Fruit fly (Drosophila melanogaster): ENCODE measurements around the gene Rpt5.
A peak's percentile ranks its signal among the peaks of the same experiment; 100 is the strongest.

The Rpt5 gene

DNA sequence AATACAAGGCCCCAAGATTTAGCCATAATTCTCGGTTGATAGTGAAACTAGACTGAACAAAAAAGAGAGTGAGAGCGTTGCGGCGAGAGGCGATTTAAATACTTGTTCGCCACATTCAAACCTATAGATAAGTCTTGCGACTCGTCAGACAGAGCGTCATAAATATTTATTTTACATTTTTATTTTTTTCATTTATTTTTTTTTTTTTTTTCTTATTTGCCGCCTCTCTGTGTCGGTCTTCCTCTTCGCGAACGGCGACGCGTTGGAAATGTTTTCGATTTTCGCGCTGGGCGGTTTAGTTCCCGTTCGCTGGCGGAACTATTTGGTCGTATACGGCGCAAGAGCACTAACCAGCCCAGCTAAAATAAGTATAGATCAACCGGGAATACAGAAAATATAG, 24.6 kb upstream of the Rpt5 start (continued):
- TF ChIP-seq ss (GFP tag; optimal IDR thresholded peaks at IDR 0.05) (peak; percentile 60 to 77), lz (GFP tag; optimal IDR thresholded peaks at IDR 0.05) (no peak), CG11762 (GFP tag; optimal IDR thresholded peaks at IDR 0.05; ENCODE audit: insufficient read depth) (no peak), CG6854 (GFP tag; optimal IDR thresholded peaks at IDR 0.05) (no peak), fd59A (GFP tag; optimal IDR thresholded peaks at IDR 0.05) (no peak), Eip93F (GFP tag; optimal IDR thresholded peaks at IDR 0.05) (peak; percentile 1), CG34406 (GFP tag; optimal IDR thresholded peaks at IDR 0.05) (no peak), eg (GFP tag; IDR thresholded peaks at IDR 0.05) (peak; percentile 78), acj6 (GFP tag; optimal IDR thresholded peaks at IDR 0.05) (no peak), Eip78C (GFP tag) (peak; percentile 71), Hr38 (GFP tag; optimal IDR thresholded peaks at IDR 0.05) (no peak), cyc (GFP tag; optimal IDR thresholded peaks at IDR 0.05) (no peak), CG16779 (tag; optimal IDR thresholded peaks at IDR 0.05) (peak; percentile 66), fkh (GFP tag; optimal IDR thresholded peaks at IDR 0.05) (peak; percentile 12), Gug (GFP tag; IDR thresholded peaks at IDR 0.05) (no peak), CG10631 (GFP tag; optimal IDR thresholded peaks at IDR 0.05) (no peak), CG1621 (tag; optimal IDR thresholded peaks at IDR 0.05) (peak; percentile 8), CG6276 (GFP tag; optimal IDR thresholded peaks at IDR 0.05) (peak; percentile 49), Sox102F (GFP tag; optimal IDR thresholded peaks at IDR 0.05) (no peak), OdsH (GFP tag; optimal IDR thresholded peaks at IDR 0.05) (no peak), CG7368 (GFP tag; optimal IDR thresholded peaks at IDR 0.05) (no peak), fd85E (GFP tag; optimal IDR thresholded peaks at IDR 0.05) (no peak)

DNA sequence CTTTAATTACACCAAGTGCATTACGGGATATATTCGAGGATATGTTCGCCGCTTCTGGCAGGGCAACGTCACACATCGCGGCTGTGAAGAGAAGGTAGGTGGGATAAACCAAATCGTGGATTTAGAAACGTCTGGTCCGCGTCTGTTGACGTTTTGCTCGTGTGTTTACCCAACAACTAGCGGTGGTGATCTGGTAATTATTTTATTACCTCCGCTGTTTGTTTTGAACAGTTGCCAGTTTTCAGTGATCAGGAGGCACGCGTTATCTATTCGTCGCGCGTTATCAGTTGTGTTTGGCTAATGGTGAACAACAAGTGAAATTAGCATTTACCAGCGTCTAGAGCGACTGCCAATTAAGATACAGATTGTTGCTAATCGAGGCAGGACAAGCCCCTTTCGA, 23.6 kb upstream of the Rpt5 start:
- TF ChIP-seq fkh (GFP tag; optimal IDR thresholded peaks at IDR 0.05) (peak; percentile 93), eg (GFP tag; IDR thresholded peaks at IDR 0.05) (0 out of 3 replicates have a peak, but pooled peaks have one; percentile 9), CG6808 (GFP tag; optimal IDR thresholded peaks at IDR 0.05) (no peak)

DNA sequence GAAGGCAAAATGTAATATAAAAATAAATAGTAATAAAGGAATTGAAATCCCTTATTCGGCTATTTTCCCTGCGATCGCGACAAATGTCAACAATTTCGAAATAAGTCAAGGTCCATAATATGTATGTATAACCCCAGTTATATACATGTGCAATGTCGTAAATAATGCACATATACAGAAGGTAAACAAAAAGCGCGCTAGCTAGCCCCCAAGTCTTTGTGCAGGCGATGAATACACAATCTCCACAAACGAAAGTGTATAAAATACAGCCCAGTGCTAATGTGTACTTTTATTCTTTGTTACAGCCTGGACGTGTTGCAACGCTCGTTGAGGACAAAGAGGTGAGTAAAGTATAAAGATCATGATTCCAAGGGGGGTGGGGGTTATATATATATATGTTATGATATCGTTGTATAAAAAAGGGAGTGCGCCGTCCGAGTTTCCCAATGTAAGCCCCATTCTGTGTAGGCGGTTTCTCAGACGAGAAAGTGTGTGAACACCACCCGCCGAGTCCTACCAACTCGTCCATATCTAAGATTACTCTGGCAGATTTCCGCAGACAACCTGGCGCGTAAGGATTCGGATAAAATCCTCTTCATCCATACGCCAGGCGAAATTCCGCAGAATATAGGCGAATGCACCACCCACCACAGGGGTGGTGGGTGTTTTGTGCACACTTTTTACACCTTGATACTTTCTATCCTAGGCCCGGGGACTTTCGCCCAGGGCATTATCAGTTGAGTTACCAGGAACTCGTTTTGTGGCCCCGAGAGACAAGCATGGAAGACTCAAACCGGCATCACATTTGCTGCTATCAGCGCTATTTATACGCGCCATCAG, 22.8 kb upstream of the Rpt5 start:
- peak; percentile 61 for TF ChIP-seq Eip93F (GFP tag; optimal IDR thresholded peaks at IDR 0.05)
- TF ChIP-seq ss (GFP tag; optimal IDR thresholded peaks at IDR 0.05): peak; percentile 59 to 67
- TF ChIP-seq Sox102F (GFP tag; optimal IDR thresholded peaks at IDR 0.05): peak; percentile 36
- no peak for TF ChIP-seq CG3032 (tag; optimal IDR thresholded peaks at IDR 0.05)
- TF ChIP-seq CG15336 (GFP tag; IDR thresholded peaks at IDR 0.05): peak; percentile 42; the same call in 1 of the 2 replicates
- no peak; the same call in 2 of the 3 replicates for TF ChIP-seq eg (GFP tag; IDR thresholded peaks at IDR 0.05)
- no peak for TF ChIP-seq Ets21C (GFP tag; optimal IDR thresholded peaks at IDR 0.05)
- TF ChIP-seq spab (GFP tag; optimal IDR thresholded peaks at IDR 0.05): peak; percentile 15
- TF ChIP-seq CG11294 (GFP tag; IDR thresholded peaks at IDR 0.05): no peak
- no peak for TF ChIP-seq CG6792 (GFP tag; optimal IDR thresholded peaks at IDR 0.05)
- TF ChIP-seq salr (GFP tag; optimal IDR thresholded peaks at IDR 0.05): no peak
- TF ChIP-seq fkh (GFP tag; optimal IDR thresholded peaks at IDR 0.05): peak; percentile 16
- no peak for TF ChIP-seq CG11902 (GFP tag; optimal IDR thresholded peaks at IDR 0.05)
- TF ChIP-seq Eip78C (GFP tag): peak; percentile 84
- peak; percentile 63 for TF ChIP-seq CG6808 (GFP tag; optimal IDR thresholded peaks at IDR 0.05)
- TF ChIP-seq dsx (GFP tag; optimal IDR thresholded peaks at IDR 0.05; ENCODE audit: poor library complexity, severe bottlenecking): peak; percentile 52
- no peak for TF ChIP-seq Hr4 (GFP tag; optimal IDR thresholded peaks at IDR 0.05)
- no peak for TF ChIP-seq Met (GFP tag; optimal IDR thresholded peaks at IDR 0.05)
- no peak for TF ChIP-seq fd59A (GFP tag; optimal IDR thresholded peaks at IDR 0.05)
- TF ChIP-seq Gug (GFP tag; IDR thresholded peaks at IDR 0.05): no peak
- peak; percentile 91 for TF ChIP-seq CG1621 (tag; optimal IDR thresholded peaks at IDR 0.05)
- peak; percentile 41 for TF ChIP-seq CG16779 (tag; optimal IDR thresholded peaks at IDR 0.05)
- no peak for TF ChIP-seq CG31627 (GFP tag; optimal IDR thresholded peaks at IDR 0.05)
- TF ChIP-seq esn (GFP tag; optimal IDR thresholded peaks at IDR 0.05): peak; percentile 14
- no peak for TF ChIP-seq CG4318 (GFP tag; optimal IDR thresholded peaks at IDR 0.05)
- TF ChIP-seq fd85E (GFP tag; optimal IDR thresholded peaks at IDR 0.05): no peak
- TF ChIP-seq CG3919 (GFP tag; optimal IDR thresholded peaks at IDR 0.05): peak; percentile 25
- no peak for TF ChIP-seq Ets96B (tag; optimal IDR thresholded peaks at IDR 0.05)
- TF ChIP-seq CG34406 (GFP tag; optimal IDR thresholded peaks at IDR 0.05): no peak
- TF ChIP-seq CG10669 (GFP tag; optimal IDR thresholded peaks at IDR 0.05): no peak
- TF ChIP-seq OdsH (GFP tag; optimal IDR thresholded peaks at IDR 0.05): no peak
- peak; percentile 38 for TF ChIP-seq net (GFP tag; optimal IDR thresholded peaks at IDR 0.05)
- no peak for TF ChIP-seq cyc (GFP tag; optimal IDR thresholded peaks at IDR 0.05)
- peak; percentile 40; the same call in 1 of the 3 replicates for TF ChIP-seq CG6163 (GFP tag; IDR thresholded peaks at IDR 0.05)
- peak; percentile 95 for TF ChIP-seq Sox14 (GFP tag; optimal IDR thresholded peaks at IDR 0.05)
- TF ChIP-seq topi (GFP tag; optimal IDR thresholded peaks at IDR 0.05): no peak

All from whole organism, prepupa.